Worm (Caenorhabditis elegans): ENCODE results near the gene nhr-155.

Gene nhr-155

DNA sequence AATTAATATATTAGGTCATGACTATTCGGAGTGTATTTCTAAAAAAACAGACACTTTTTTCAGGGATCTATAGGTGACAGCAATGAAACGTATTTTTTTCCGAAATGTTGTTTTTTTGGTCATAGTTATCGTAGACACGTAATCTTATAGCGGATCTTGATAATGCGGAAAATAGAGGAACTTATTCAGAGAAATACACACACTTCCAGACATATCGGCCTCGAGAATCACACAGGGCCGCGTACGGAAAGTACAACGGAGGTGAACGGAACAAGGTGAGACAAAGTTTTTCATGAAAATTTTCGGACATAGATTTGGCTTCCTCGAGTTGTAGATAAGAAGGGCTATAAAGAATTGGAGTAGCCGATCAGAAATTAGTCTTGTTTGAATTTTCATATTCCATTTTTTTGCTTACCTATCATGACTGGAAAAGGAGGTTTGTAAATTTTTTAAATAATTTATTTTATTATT lies at the start of gene nhr-155:
Gene nhr-155 (plus strand): TSS at position 421 of the 471 bp plus-strand sequence.
- TF ChIP-seq dao-5 (tag; optimal IDR thresholded peaks at IDR 0.05) (no peak), him-1 (tag; optimal IDR thresholded peaks at IDR 0.05) (no peak), W03F9.2 (tag; optimal IDR thresholded peaks at IDR 0.05) (no peak)

DNA sequence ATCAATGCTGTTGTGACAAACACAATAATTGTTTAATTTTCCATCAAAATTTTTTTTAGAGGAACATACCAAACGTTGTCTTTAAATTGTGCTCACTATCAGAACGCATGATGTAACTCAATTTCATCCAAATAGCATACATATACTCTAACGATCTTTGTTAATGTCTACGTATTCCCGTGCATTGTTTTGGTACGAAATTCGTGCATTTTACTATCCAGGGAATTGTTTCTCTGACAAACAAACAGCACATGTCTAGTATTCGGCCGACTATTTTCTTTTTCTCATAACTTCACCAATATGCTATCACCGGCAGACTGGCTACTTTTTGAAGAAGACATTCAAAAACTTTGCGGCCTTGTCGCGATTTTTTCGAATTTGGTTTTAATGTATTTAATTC lies 47.8 kb upstream of the nhr-155 start, which contains the start of gene str-196:
Gene str-196 (plus strand): TSS at position 301 of the 400 bp plus-strand sequence.
- TF ChIP-seq W03F9.2 (tag; optimal IDR thresholded peaks at IDR 0.05): no peak
- TF ChIP-seq him-1 (tag; optimal IDR thresholded peaks at IDR 0.05): no peak
- TF ChIP-seq dao-5 (tag; optimal IDR thresholded peaks at IDR 0.05): no peak

DNA sequence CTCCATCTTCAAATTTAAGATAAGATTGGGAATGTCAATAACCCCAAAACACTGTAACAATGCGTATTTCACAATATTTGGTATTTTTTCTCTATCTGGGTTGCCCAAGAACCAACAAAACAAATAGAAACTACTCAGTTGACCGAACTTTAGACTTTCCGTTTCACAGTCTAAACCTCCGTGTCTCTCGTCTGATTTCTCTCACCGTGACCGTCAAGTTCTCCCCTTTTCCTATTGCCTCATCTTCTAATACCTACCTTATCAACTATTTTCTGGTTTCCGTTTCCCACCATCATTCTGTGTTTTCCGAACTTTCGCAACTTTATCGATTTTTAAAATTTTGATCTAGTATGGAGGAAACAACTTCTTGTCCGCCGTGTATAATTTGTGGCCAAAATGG lies 45.0 kb upstream of the nhr-155 start, which contains the start of gene nhr-131:
Gene nhr-131 (plus strand): TSS at position 87 of the 400 bp plus-strand sequence.
- TF ChIP-seq W03F9.2 (tag; optimal IDR thresholded peaks at IDR 0.05) (no peak), him-1 (tag; optimal IDR thresholded peaks at IDR 0.05) (no peak), dao-5 (tag; optimal IDR thresholded peaks at IDR 0.05) (no peak)

DNA sequence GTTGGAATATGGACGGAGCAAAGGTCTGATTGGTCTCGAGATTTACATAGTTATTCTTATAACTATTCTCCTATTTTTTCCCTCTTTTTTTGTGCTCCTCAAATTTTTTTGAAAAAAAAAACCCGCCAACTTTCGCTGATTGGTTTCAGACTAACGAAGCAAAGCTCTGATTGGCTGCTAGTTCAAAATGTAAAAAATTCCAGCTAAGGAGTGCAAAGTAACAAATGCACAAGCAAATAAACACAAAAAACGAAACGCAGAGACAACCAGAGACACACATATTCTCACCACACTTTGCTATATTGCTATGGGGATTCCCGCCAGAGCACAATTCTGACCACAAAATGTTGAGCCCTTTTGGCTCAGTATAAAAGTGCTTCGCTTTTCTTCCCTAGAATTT lies 41.9 kb upstream of the nhr-155 start, which contains the start of gene T01G6.1:
Gene T01G6.1 (plus strand): TSS at position 301 of the 400 bp plus-strand sequence.
- TF ChIP-seq him-1 (tag; optimal IDR thresholded peaks at IDR 0.05) (no peak), dao-5 (tag; optimal IDR thresholded peaks at IDR 0.05) (no peak), W03F9.2 (tag; optimal IDR thresholded peaks at IDR 0.05) (no peak)

DNA sequence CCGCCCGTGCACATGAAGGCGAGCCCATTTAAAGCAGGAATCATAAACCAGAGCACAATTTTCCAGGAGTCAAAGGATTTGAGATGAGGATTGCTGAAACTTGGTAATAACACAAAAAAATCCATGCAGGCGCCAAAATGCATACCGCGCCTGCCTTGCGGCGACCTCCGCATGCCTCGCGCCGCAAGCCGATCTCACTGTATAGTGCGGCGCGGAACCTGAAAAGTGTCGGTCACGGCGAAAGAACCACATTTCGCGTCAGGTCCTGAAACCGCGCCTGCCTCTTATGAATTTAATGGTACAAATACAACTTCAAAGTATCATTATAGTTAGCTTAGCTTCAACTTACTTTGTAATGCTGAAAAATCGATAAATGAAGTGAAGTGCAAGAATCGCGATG lies 38.7 kb upstream of the nhr-155 start:
- TF ChIP-seq dao-5 (tag; optimal IDR thresholded peaks at IDR 0.05): no peak

DNA sequence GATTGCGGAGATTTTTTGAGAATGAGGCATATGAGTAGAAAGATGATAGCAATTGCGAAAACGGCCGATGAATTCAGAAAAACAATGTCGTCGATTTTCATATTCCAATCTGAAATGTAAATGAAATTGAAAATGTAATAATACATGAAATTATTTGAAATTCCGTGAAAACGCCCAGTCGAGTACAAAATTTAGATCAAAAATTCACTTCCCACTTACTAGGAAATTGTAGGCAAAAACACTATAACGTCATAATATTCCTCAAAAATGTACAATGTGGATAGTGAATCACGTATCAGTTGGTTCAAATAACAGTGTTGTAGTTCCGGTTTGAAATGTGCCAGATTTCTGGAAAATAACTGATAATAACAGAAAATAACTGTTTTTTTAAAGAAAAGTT lies 38.0 kb upstream of the nhr-155 start, which contains the start of gene str-256:
Gene str-256 (minus strand): TSS at position 101 of the 400 bp plus-strand sequence.
- TF ChIP-seq him-1 (tag; optimal IDR thresholded peaks at IDR 0.05) (no peak), dao-5 (tag; optimal IDR thresholded peaks at IDR 0.05) (no peak), W03F9.2 (tag; optimal IDR thresholded peaks at IDR 0.05) (no peak)

DNA sequence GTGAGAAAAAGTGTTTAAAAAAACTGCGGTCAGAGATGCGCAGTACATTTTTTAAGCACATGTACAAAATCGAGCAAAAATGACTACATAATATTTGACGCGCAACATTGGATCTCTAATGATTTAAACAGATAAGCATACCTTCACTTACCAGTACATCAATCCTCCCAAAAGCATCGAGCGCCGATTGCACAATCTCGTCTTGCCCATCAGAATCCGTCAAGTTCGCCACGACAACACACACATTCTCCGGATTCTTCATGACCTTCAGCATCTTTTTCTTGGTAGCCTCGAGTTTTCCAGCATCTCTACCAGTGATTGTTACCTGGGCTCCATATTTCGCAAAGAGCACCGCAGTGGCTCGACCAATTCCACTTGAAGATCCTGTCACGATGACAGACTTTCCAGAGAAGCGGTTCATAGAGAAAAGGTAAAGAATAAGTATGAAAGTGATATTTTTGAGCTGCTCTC lies 36.4 kb upstream of the nhr-155 start, which contains the start of gene T01G6.10:
Gene T01G6.10 (minus strand): TSS at position 421 of the 471 bp plus-strand sequence.
- TF ChIP-seq dao-5 (tag; optimal IDR thresholded peaks at IDR 0.05): no peak
- no peak for TF ChIP-seq him-1 (tag; optimal IDR thresholded peaks at IDR 0.05)
- no peak for TF ChIP-seq W03F9.2 (tag; optimal IDR thresholded peaks at IDR 0.05)

DNA sequence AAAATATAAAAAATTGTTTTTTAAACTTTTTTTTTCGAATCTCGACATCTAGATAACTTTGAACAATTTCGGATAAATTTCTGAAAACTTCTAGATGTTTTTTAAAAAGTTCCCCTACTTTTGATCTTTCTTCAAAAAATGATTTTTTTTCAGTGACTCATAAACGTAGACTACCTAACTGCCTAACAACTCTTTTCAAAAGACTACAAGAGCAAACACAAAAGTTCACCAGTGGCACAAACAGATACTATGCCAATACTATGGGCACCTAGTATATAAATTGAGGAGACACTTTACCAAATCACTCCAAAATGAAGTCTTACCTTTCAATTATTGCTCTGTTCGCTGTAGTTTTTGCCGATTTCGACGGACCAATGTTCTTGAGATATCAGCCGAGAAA lies 35.5 kb upstream of the nhr-155 start, which contains the start of gene srlf-35:
Gene srlf-35 (plus strand): TSS at position 301 of the 400 bp plus-strand sequence.
- TF ChIP-seq him-1 (tag; optimal IDR thresholded peaks at IDR 0.05) (no peak), W03F9.2 (tag; optimal IDR thresholded peaks at IDR 0.05) (no peak), dao-5 (tag; optimal IDR thresholded peaks at IDR 0.05) (no peak)

DNA sequence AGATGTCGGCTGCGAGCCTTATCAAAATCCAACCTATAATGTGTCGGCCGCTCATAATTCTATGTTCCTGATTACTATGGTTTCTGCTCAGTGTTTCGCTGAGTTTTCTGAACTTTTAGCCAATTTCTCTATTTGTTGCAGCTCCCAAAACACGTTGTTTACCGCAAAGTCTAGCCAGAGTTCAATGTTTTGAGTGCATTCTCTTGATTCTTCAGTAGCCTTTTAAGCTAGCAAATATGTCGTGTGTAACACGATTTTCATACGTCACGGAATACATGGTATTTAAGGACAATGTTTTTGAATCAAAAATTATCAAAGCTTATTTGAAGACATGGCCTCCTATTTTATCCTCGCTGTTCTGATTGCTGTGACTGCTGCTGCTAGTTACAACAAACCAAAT lies 34.1 kb upstream of the nhr-155 start, which contains the start of gene srlf-19:
Gene srlf-19 (plus strand): TSS at position 301 of the 400 bp plus-strand sequence.
- no peak for TF ChIP-seq him-1 (tag; optimal IDR thresholded peaks at IDR 0.05)
- TF ChIP-seq dao-5 (tag; optimal IDR thresholded peaks at IDR 0.05): no peak
- no peak for TF ChIP-seq W03F9.2 (tag; optimal IDR thresholded peaks at IDR 0.05)

DNA sequence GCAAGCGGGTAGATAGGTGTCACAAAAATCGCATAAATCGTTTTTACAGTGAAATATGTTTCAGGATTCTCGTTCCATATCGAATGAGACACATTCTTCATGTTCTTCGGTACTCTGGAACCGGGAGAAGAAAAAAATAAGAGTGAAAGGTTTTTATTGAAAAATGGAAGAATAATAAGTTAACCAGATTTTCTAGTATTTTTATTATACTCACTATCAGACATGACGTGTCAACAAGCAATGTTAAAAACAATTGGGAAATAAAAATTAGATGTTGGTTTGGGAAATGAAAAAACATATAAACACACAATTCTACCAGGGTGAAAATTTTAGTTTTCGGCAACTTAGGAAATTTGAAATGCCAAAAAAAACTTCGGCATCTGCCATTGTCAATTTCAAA lies 26.8 kb upstream of the nhr-155 start, which contains the start of gene srh-37:
Gene srh-37 (minus strand): TSS at position 101 of the 400 bp plus-strand sequence.
- TF ChIP-seq W03F9.2 (tag; optimal IDR thresholded peaks at IDR 0.05) (no peak), dao-5 (tag; optimal IDR thresholded peaks at IDR 0.05) (no peak), him-1 (tag; optimal IDR thresholded peaks at IDR 0.05) (no peak)

DNA sequence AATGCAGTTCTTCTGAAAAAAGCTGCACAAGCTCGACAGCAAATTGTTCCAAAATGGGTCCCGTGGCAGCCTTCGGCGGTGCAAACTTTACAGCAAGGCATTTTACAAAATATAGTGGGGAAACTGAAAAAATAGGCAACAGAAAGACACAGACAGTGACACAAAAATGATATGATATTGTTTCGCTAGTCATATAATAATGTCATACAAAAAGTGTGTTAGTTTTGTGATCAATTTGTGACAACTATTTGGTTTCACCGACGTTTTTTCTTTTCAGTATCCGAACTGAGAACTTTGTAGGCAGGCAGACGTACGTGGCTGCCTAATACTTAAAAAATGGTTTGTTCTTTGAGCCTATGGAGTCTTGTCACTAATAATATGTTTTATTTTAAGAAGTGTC lies 19.8 kb upstream of the nhr-155 start, which contains the start of gene nhr-210:
Gene nhr-210 (minus strand): TSS at position 101 of the 400 bp plus-strand sequence.
- no peak for TF ChIP-seq dao-5 (tag; optimal IDR thresholded peaks at IDR 0.05)
- no peak for TF ChIP-seq him-1 (tag; optimal IDR thresholded peaks at IDR 0.05)
- TF ChIP-seq W03F9.2 (tag; optimal IDR thresholded peaks at IDR 0.05): no peak

DNA sequence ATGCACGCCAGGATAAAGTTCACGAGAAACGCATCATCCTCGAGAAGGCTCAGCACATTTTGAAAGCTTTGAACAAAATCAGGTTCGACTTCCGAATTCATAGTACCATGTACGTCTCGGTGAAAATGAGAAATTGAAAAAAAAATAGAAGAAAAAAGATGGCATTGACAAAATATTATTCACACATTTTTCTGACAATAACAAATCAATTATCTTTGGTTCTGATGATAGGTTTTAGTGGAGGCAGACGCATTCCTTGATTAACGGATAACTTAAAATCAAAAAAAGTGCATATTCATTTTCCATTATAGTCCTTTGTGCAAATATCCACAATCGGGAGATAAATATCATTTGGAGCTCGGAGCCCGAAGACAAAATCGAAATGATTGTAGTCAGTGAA lies 17.7 kb upstream of the nhr-155 start, which contains the start of gene srw-107:
Gene srw-107 (minus strand): TSS at position 101 of the 400 bp plus-strand sequence.
- TF ChIP-seq W03F9.2 (tag; optimal IDR thresholded peaks at IDR 0.05) (no peak), him-1 (tag; optimal IDR thresholded peaks at IDR 0.05) (no peak), dao-5 (tag; optimal IDR thresholded peaks at IDR 0.05) (no peak)

DNA sequence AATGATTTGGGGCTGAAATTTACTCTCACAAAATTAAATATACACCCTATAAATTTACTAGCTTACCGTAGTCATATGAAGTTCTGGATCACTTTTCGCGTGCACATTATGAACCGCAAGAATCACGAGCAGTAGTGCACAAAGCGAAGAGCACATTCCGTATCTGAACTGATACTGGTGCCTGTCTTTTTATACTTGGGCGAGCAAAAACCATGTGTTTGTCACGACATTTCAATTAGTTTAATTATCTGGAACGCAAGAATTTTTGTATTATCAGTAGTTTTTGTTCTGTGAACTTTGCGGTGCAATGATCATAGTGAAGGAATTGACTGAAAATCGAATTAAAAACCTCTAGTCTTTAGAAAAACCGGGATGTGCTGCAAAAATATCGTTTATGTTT lies 15.2 kb upstream of the nhr-155 start, which contains the start of gene lipl-3:
Gene lipl-3 (minus strand): TSS at position 161 of the 400 bp plus-strand sequence.
- TF ChIP-seq him-1 (tag; optimal IDR thresholded peaks at IDR 0.05) (no peak), W03F9.2 (tag; optimal IDR thresholded peaks at IDR 0.05) (no peak), dao-5 (tag; optimal IDR thresholded peaks at IDR 0.05) (no peak)

DNA sequence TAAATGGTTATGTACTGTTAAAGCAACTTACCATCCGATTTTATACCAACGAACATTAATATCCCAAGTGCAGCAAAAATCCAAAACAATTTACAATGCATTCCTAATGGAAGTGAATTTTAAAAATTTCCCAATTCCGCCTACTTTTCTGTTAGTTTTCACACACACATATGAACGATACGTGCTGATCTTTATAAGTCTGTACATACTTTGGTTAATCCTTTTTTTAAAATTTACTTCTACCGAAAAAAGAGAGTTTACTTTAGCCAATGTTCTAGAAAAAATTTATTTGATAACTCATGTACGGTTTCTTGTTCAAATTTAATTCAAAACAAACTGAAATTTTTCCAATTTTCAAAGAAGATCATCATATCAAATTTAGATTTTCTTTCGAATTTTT lies 14.2 kb upstream of the nhr-155 start, which contains the start of gene R11G11.16:
Gene R11G11.16 (minus strand): TSS at position 101 of the 400 bp plus-strand sequence.
- no peak for TF ChIP-seq W03F9.2 (tag; optimal IDR thresholded peaks at IDR 0.05)
- no peak for TF ChIP-seq him-1 (tag; optimal IDR thresholded peaks at IDR 0.05)
- TF ChIP-seq dao-5 (tag; optimal IDR thresholded peaks at IDR 0.05): no peak

Measured in whole organism, L4/young adult.